Worm (Caenorhabditis elegans) whole organism, L1 larva: ENCODE measurements around the gene kup-1.

Experiments
- F16B12.6 ChIP-seq: fragments of 150-350 bp; optimal IDR thresholded peaks from 2 replicates; lab custom pipeline; 2014; ENCODE audit warnings: missing biosample characterization, missing genetic modification characterization
- aha-1 ChIP-seq: fragments of 150-350 bp; optimal IDR thresholded peaks from 2 replicates; lab custom pipeline; 2014; ENCODE audit warnings: missing biosample characterization, missing genetic modification characterization
- aly-2 ChIP-seq: fragments of 150-350 bp; optimal IDR thresholded peaks from 2 replicates; lab custom pipeline; 2014; ENCODE audit warnings: missing biosample characterization, missing genetic modification characterization
- ama-1 ChIP-seq: fragments of 150-350 bp; optimal IDR thresholded peaks from 2 replicates; lab custom pipeline; 2014
- efl-1 ChIP-seq, 4 experiments: fragments of 150-350 bp; optimal IDR thresholded peaks in 3 of 4; peaks in 1 of 4; 1 replicate in 1 of 4; 2 replicates in 3 of 4; lab custom pipeline; 2014; ENCODE audit warnings: missing biosample characterization in 2 of 4, missing genetic modification characterization in 2 of 4, missing genetic modification reagents in 2 of 4
- egl-13 ChIP-seq: sonication (generic microtip); optimal IDR thresholded peaks from 2 replicates; lab custom pipeline; 2016; ENCODE audit warnings: missing genotype, missing genetic modification reagents, missing genetic modification characterization, missing compliant biosample characterization
- egl-27 ChIP-seq, 2 experiments: fragments of 150-350 bp in 1 of 2; sonication (generic microtip); optimal IDR thresholded peaks; 3 replicates each; lab custom pipeline; 2017 to 2018; ENCODE audit warnings: missing biosample characterization in 2 of 2, missing genetic modification characterization in 2 of 2, missing genetic modification reagents in 2 of 2
- elt-2 ChIP-seq: sonication (generic microtip); optimal IDR thresholded peaks from 2 replicates; lab custom pipeline; 2016; ENCODE audit warnings: missing genetic modification characterization, mild to moderate bottlenecking, inconsistent platforms, missing compliant biosample characterization, missing genetic modification reagents
- elt-3 ChIP-seq, 6 experiments: fragments of 150-350 bp in 1 of 6; sonication (generic microtip); optimal IDR thresholded peaks; 2 replicates each; lab custom pipeline; 2017 to 2018; ENCODE audit warnings: missing biosample characterization in 6 of 6, missing genetic modification characterization in 6 of 6, inconsistent platforms in 1 of 6
- ets-5 ChIP-seq: fragments of 200-800 bp; sonication (Bioruptor generic); IDR thresholded peaks from 2 replicates; pipeline ENCODE4 v1.3.6; 2022; ENCODE audit warnings: missing genetic modification characterization, missing compliant biosample characterization
- fkh-10 ChIP-seq: sonication (generic microtip); optimal IDR thresholded peaks from 2 replicates; lab custom pipeline; 2017; ENCODE audit warnings: missing biosample characterization, missing genetic modification reagents, missing genetic modification characterization
- fkh-4 ChIP-seq: sonication (generic microtip); optimal IDR thresholded peaks from 2 replicates; lab custom pipeline; 2016; ENCODE audit warnings: missing compliant biosample characterization, missing genetic modification characterization, borderline replicate concordance
- fos-1 ChIP-seq: fragments of 150-350 bp; optimal IDR thresholded peaks from 2 replicates; lab custom pipeline; 2014; ENCODE audit warnings: missing biosample characterization, missing genetic modification characterization
- grh-1 ChIP-seq: fragments of 200-800 bp; sonication (Bioruptor generic); IDR thresholded peaks from 2 replicates; pipeline ENCODE4 v1.3.6; 2022; ENCODE audit warnings: missing genetic modification reagents, missing genetic modification characterization, missing compliant biosample characterization
- irx-1 ChIP-seq: sonication (generic microtip); optimal IDR thresholded peaks from 2 replicates; lab custom pipeline; 2016; ENCODE audit warnings: missing genetic modification characterization, missing compliant biosample characterization
- lin-14 ChIP-seq: fragments of 200-800 bp; sonication (Bioruptor generic); optimal IDR thresholded peaks from 2 replicates; lab custom pipeline; 2018; ENCODE audit warnings: mild to moderate bottlenecking, missing genetic modification characterization, moderate library complexity, missing compliant biosample characterization
- lir-3 ChIP-seq: sonication (generic microtip); optimal IDR thresholded peaks from 2 replicates; lab custom pipeline; 2016; ENCODE audit warnings: mild to moderate bottlenecking, missing genetic modification characterization, moderate library complexity, missing compliant biosample characterization; ENCODE audit not compliant: poor library complexity
- mdl-1 ChIP-seq, 2 experiments: fragments of 150-350 bp; optimal IDR thresholded peaks; 2 replicates each; lab custom pipeline; 2014 to 2017; ENCODE audit warnings: missing biosample characterization in 2 of 2, missing genetic modification characterization in 2 of 2, inconsistent platforms in 1 of 2
- mef-2 ChIP-seq: fragments of 150-350 bp; optimal IDR thresholded peaks from 2 replicates; lab custom pipeline; 2014; ENCODE audit warnings: missing biosample characterization, missing genetic modification characterization
- mep-1 ChIP-seq: fragments of 150-350 bp; optimal IDR thresholded peaks from 2 replicates; lab custom pipeline; 2014; ENCODE audit warnings: missing biosample characterization, missing genetic modification characterization
- nhr-237 ChIP-seq: fragments of 150-350 bp; optimal IDR thresholded peaks from 2 replicates; lab custom pipeline; 2014; ENCODE audit warnings: missing biosample characterization, missing genetic modification characterization
- nhr-71 ChIP-seq: sonication (generic microtip); optimal IDR thresholded peaks from 2 replicates; lab custom pipeline; 2016; ENCODE audit warnings: mild to moderate bottlenecking, missing genetic modification characterization, moderate library complexity, missing compliant biosample characterization
- nhr-77 ChIP-seq: fragments of 150-350 bp; optimal IDR thresholded peaks from 2 replicates; lab custom pipeline; 2014; ENCODE audit warnings: missing biosample characterization, missing genetic modification characterization
- nhr-85 ChIP-seq: sonication (generic microtip); peaks from one replicate; lab custom pipeline; 2016; ENCODE audit warnings: missing genetic modification characterization, inconsistent platforms, missing compliant biosample characterization
- nhr-90 ChIP-seq: sonication (generic microtip); optimal IDR thresholded peaks from 2 replicates; lab custom pipeline; 2016; ENCODE audit warnings: mild to moderate bottlenecking, missing genetic modification characterization, missing compliant biosample characterization; ENCODE audit not compliant: poor library complexity
- pag-3 ChIP-seq: sonication (generic microtip); optimal IDR thresholded peaks from 2 replicates; lab custom pipeline; 2017; ENCODE audit warnings: missing genetic modification characterization, mild to moderate bottlenecking, missing compliant biosample characterization, antibody characterized with exemption, borderline replicate concordance; ENCODE audit not compliant: insufficient read depth
- pax-3 ChIP-seq: fragments of 200-800 bp; sonication (Bioruptor generic); optimal IDR thresholded peaks from 2 replicates; lab custom pipeline; 2018; ENCODE audit warnings: mild to moderate bottlenecking, missing genetic modification characterization, moderate library complexity, missing compliant biosample characterization
- rnt-1 ChIP-seq: sonication (generic microtip); optimal IDR thresholded peaks from 2 replicates; lab custom pipeline; 2016; ENCODE audit warnings: mild to moderate bottlenecking, missing genetic modification characterization, moderate library complexity, missing compliant biosample characterization
- sox-4 ChIP-seq: sonication (generic microtip); optimal IDR thresholded peaks from 2 replicates; lab custom pipeline; 2016; ENCODE audit warnings: missing genetic modification characterization, missing compliant biosample characterization
- tlp-1 ChIP-seq: fragments of 150-350 bp; optimal IDR thresholded peaks from 2 replicates; lab custom pipeline; 2014; ENCODE audit warnings: missing biosample characterization, missing genetic modification characterization
- unc-130 ChIP-seq: fragments of 150-350 bp; optimal IDR thresholded peaks from 2 replicates; lab custom pipeline; 2017; ENCODE audit warnings: missing biosample characterization, missing genetic modification characterization, inconsistent platforms
- vab-15 ChIP-seq: sonication (generic microtip); optimal IDR thresholded peaks from 2 replicates; lab custom pipeline; 2017; ENCODE audit warnings: missing genotype, mild to moderate bottlenecking, missing genetic modification characterization, missing compliant biosample characterization
- zag-1 ChIP-seq: fragments of 150-350 bp; optimal IDR thresholded peaks from 2 replicates; lab custom pipeline; 2014; ENCODE audit warnings: missing biosample characterization, missing genetic modification characterization

The kup-1 gene

ce11 chrV:12085867-12086634, 45.4 kb upstream of the kup-1 start:
- TF ChIP-seq fos-1 (tag; lab: Kevin White, UChicago) (no peak), fkh-4 (no peak), grh-1 (no peak), mef-2 (tag; lab: Kevin White, UChicago) (no peak), nhr-85 (peak; percentile 6), egl-13 (tag; lab: Kevin White, UChicago) (no peak), aly-2 (tag; lab: Kevin White, UChicago) (no peak), rnt-1 (tag; lab: Kevin White, UChicago) (no peak), elt-3 (tag; optimal IDR thresholded peaks at IDR 0.05; lab: Kevin White, UChicago) (peak; percentile 75 to 98 (median 94)), lir-3 (tag; lab: Kevin White, UChicago) (no peak), irx-1 (no peak), nhr-71 (tag; lab: Kevin White, UChicago) (no peak), pag-3 (tag; lab: Kevin White, UChicago) (no peak), F16B12.6 (tag; lab: Kevin White, UChicago) (no peak), mdl-1 (tag; optimal IDR thresholded peaks at IDR 0.05; lab: Kevin White, UChicago) (no peak), elt-2 (tag; lab: Kevin White, UChicago) (peak; percentile 63), lin-14 (peak; percentile 3), fkh-10 (GFP tag; lab: Kevin White, UChicago) (no peak), tlp-1 (tag; lab: Kevin White, UChicago) (no peak), pax-3 (no peak), mep-1 (no peak), ama-1 (lab: Kevin White, UChicago) (no peak), nhr-237 (tag; lab: Kevin White, UChicago) (no peak)

ce11 chrV:12084216-12084615, 43.5 kb upstream of the kup-1 start, which contains the start of gene R07B7.8:
R07B7.8 (minus strand) TSS chrV:12084316.
- no peak for TF ChIP-seq fos-1 (tag; lab: Kevin White, UChicago)
- peak; percentile 8 for TF ChIP-seq elt-2 (tag; lab: Kevin White, UChicago)
- no peak for TF ChIP-seq sox-4 (tag; lab: Kevin White, UChicago)
- no peak for TF ChIP-seq vab-15 (tag; lab: Kevin White, UChicago)
- no peak for TF ChIP-seq zag-1 (tag; lab: Kevin White, UChicago)

DNA sequence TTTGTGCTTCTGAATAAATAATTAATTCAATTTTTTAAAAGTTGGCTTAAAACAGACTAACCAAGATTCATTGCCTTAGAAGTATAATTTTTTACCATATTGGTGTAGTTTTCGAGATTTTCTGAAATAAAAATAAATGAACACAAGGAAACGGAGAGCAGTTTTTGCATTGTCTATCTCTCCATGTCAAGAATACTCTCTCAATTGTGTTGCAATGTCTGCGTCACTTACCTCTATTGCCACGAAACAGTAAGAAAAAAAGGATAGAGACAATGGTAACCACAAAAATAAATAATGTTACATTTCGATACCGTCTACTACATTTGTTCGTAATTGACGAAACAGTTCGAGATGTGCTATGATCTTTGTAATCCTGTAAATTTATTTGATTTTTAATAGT, 42.3 kb upstream of the kup-1 start, which contains the start of gene R07B7.10:
Gene R07B7.10 (plus strand): TSS at position 285 of the 400 bp plus-strand sequence.
- TF ChIP-seq elt-2 (tag; lab: Kevin White, UChicago) (no peak), lin-14 (peak; percentile 7), nhr-77 (tag; lab: Kevin White, UChicago) (no peak), efl-1 (optimal IDR thresholded peaks at IDR 0.05; lab: Kevin White, UChicago) (peak; percentile 22 to 52), efl-1 (GFP tag; optimal IDR thresholded peaks at IDR 0.05 in 1 of 2; lab: Kevin White, UChicago) (peak in 1 of 2 experiments; percentile 50), egl-27 (tag; optimal IDR thresholded peaks at IDR 0.05; lab: Kevin White, UChicago) (no peak)
- TF ChIP-seq, all 84 proteins: peak for 2

DNA sequence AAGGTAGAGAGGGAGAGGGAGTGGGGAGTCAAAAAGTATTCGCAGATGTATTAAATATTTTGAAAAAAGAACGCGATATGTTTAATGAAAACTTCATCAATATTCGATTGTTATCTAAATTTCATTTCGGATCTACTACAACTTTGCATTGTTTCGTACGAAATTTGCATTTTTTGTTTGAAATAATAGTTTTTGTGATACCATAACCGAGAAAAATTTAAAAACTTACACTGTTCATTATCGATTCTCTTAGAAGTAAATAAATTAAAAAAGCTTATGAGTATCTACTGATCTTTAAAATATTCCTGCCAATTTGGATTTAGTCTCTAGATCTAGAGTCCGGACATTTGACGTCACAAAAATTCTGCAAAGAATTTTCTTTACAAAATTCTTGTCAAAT, 39.6 kb upstream of the kup-1 start, which contains the start of gene R07B7.9:
Gene R07B7.9 (minus strand): TSS at position 101 of the 400 bp plus-strand sequence.
- TF ChIP-seq lir-3 (tag; lab: Kevin White, UChicago) (no peak), nhr-90 (no peak), unc-130 (tag; lab: Kevin White, UChicago) (no peak), aha-1 (tag; lab: Kevin White, UChicago) (no peak), efl-1 (optimal IDR thresholded peaks at IDR 0.05; lab: Kevin White, UChicago) (no peak), efl-1 (GFP tag; optimal IDR thresholded peaks at IDR 0.05 in 1 of 2; lab: Kevin White, UChicago) (no peak), ets-5 (no peak)
